Worm (Caenorhabditis elegans): Measurements from ENCODE around the gene str-171.
A peak's percentile ranks its signal among the peaks of the same experiment; 100 is the strongest.

Gene str-171

DNA sequence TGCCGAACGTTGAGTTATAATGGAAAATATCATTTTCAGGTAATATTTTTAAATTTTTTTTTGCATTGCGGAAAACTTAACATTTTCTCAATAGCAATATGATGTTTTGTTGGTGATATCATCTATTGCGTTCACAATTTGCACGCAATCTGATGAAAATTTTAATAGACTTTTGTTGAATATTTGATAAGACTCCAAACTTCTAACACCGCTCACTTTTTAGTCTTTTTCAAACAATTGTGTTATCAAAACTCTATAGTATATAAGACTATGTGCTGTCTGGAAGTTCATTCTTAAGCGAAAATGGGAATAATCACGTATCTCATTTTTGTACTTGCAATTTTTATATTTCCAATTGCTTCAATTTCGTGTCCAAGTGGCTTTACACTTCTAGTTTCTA, 43.1 kb upstream of the str-171 start, which contains the start of gene clec-47:
Gene clec-47, plus strand, starts transcription at position 301 of the 400 bp plus-strand sequence.
- TF ChIP-seq atf-7 (tag; optimal IDR thresholded peaks at IDR 0.05), result no peak

DNA sequence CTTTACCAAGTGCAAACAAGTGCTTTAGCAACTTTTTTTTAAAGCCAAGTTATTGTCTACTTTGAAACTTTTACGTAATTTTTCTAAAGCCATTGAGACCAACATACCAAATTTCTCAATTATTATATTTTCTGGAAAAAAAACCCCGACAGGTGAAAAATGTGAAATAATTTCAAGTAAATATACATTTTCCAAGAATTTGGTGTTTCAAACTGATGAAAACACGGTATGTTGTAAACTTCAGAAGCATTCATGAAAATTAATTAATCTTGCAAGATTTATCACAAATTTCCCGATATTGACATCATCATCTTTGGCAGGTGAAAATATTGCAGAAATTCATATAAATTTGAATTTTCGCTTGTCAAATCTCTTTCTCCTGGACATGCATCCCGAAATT, 30.4 kb upstream of the str-171 start, which contains the start of gene srz-11:
Gene srz-11, plus strand, starts transcription at position 386 of the 400 bp plus-strand sequence.
- TF ChIP-seq ets-4 (GFP tag; optimal IDR thresholded peaks at IDR 0.05), result no peak
- no peak for TF ChIP-seq zim-3 (tag; optimal IDR thresholded peaks at IDR 0.05)
- no peak for TF ChIP-seq sptf-2 (GFP tag; optimal IDR thresholded peaks at IDR 0.05)
- TF ChIP-seq Y95B8A.8 (GFP tag; IDR thresholded peaks at IDR 0.05), result no peak
- TF ChIP-seq D2030.7 (GFP tag; IDR thresholded peaks at IDR 0.05), result no peak
- no peak for TF ChIP-seq ztf-22 (GFP tag; optimal IDR thresholded peaks at IDR 0.05)
- no peak for TF ChIP-seq ZK185.1 (tag; optimal IDR thresholded peaks at IDR 0.05; ENCODE audit: poor library complexity, severe bottlenecking)
- TF ChIP-seq dox-1 (GFP tag; IDR thresholded peaks at IDR 0.05), result no peak
- TF ChIP-seq atf-7 (tag; optimal IDR thresholded peaks at IDR 0.05), result no peak
- no peak for TF ChIP-seq pbrm-1 (GFP tag; IDR thresholded peaks at IDR 0.05)
- no peak for TF ChIP-seq mes-4 (tag; optimal IDR thresholded peaks at IDR 0.05)
- no peak for TF ChIP-seq bed-1 (GFP tag; IDR thresholded peaks at IDR 0.05)
- no peak for TF ChIP-seq nhr-80 (tag; optimal IDR thresholded peaks at IDR 0.05)
- no peak for TF ChIP-seq madf-3 (GFP tag; IDR thresholded peaks at IDR 0.05)
- no peak for TF ChIP-seq nhr-120 (GFP tag; IDR thresholded peaks at IDR 0.05)
- no peak for TF ChIP-seq tbx-9 (tag; optimal IDR thresholded peaks at IDR 0.05; ENCODE audit: borderline replicate concordance)

DNA sequence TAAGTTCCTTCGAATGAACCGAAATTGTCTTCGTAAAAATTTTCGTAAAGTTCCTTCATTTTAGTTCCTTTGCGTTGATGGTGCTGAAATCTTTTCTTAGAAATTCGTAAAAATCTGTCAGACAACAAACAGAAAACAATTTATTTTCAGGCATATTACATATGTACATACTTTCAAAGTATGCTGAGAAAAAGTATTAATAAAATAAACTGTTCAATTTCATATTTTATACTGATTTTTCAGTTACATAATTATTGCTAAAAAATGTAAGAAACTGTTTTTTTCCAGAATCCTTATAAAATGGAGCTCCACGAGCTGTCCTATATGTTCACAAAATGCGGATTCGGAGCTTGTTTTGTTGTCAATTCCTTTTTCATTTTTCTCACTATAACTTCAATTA, 26.4 kb upstream of the str-171 start, which contains the start of gene str-45:
Gene str-45, plus strand, starts transcription at position 301 of the 400 bp plus-strand sequence.
- TF ChIP-seq F37B4.10 (GFP tag; IDR thresholded peaks at IDR 0.05) (no peak), xnd-1 (tag; optimal IDR thresholded peaks at IDR 0.05) (no peak), madf-6 (GFP tag; IDR thresholded peaks at IDR 0.05) (no peak), Y79H2A.3 (GFP tag; conservative IDR thresholded peaks at IDR 0.05) (no peak), zim-3 (tag; optimal IDR thresholded peaks at IDR 0.05) (no peak), cebp-2 (GFP tag; IDR thresholded peaks at IDR 0.05) (no peak), egl-18 (GFP tag; IDR thresholded peaks at IDR 0.05) (no peak), athp-1 (tag; optimal IDR thresholded peaks at IDR 0.05) (no peak), snpc-4 (GFP tag; optimal IDR thresholded peaks at IDR 0.05) (no peak), snpc-4 (tag; optimal IDR thresholded peaks at IDR 0.05) (no peak), nfya-2 (GFP tag; IDR thresholded peaks at IDR 0.05) (no peak)

DNA sequence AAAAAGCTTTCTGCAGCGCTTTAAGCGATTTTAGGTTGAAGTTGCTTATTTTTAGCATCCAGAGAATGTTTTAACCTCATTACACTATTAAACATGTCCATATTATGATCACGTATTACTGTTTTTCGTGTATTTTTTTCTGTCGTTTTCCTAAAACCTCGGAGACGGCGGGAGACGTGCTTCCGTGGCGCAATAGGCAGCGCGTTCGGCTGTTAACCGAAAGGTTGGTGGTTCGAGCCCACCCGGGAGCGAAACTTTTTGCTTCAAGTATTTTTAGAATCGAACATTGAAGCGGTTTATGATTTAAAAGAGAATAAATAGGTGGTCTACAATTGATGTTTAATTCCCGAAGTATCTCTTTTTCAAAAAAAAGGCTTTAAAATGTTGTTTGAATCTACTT, 24.2 kb upstream of the str-171 start:
- TF ChIP-seq fkh-3 (tag; optimal IDR thresholded peaks at IDR 0.05), result no peak
- TF ChIP-seq nhr-90 (tag; optimal IDR thresholded peaks at IDR 0.05), result peak; percentile 17
- TF ChIP-seq F49E8.2 (tag; optimal IDR thresholded peaks at IDR 0.05; ENCODE audit: insufficient read depth), result no peak
- TF ChIP-seq akir-1 (GFP tag; optimal IDR thresholded peaks at IDR 0.05), result no peak
- no peak for TF ChIP-seq Y53F4B.3 (GFP tag; IDR thresholded peaks at IDR 0.05)
- no peak for TF ChIP-seq ekl-4 (GFP tag; IDR thresholded peaks at IDR 0.05)
- TF ChIP-seq chd-7 (tag; optimal IDR thresholded peaks at IDR 0.05), result no peak
- no peak for TF ChIP-seq unc-62 (GFP tag; optimal IDR thresholded peaks at IDR 0.05)
- TF ChIP-seq nhr-27 (tag; optimal IDR thresholded peaks at IDR 0.05), result no peak
- TF ChIP-seq ets-4 (GFP tag; optimal IDR thresholded peaks at IDR 0.05), result no peak
- TF ChIP-seq ztf-25 (GFP tag; IDR thresholded peaks at IDR 0.05), result no peak
- no peak for TF ChIP-seq zim-3 (tag; optimal IDR thresholded peaks at IDR 0.05)
- TF ChIP-seq ceh-100 (GFP tag; IDR thresholded peaks at IDR 0.05), result peak; percentile 25; the same call in 1 of the 2 replicates
- no peak for TF ChIP-seq F57A8.1 (GFP tag; optimal IDR thresholded peaks at IDR 0.05)
- TF ChIP-seq madf-8 (GFP tag; conservative IDR thresholded peaks at IDR 0.05), result no peak
- peak; percentile 78 for TF ChIP-seq him-1 (tag; optimal IDR thresholded peaks at IDR 0.05)
- no peak; the same call in 1 of the 2 replicates for TF ChIP-seq lir-1 (GFP tag; conservative IDR thresholded peaks at IDR 0.05)
- peak; percentile 62; the same call in 1 of the 2 replicates for TF ChIP-seq hmg-1.2 (GFP tag; IDR thresholded peaks at IDR 0.05)
- peak; percentile 17 for TF ChIP-seq snpc-1.1 (tag; optimal IDR thresholded peaks at IDR 0.05; ENCODE audit: insufficient read depth)
- TF ChIP-seq aptf-3 (GFP tag; IDR thresholded peaks at IDR 0.05), result no peak
- no peak for TF ChIP-seq egrh-3 (GFP tag; IDR thresholded peaks at IDR 0.05)

Measured in whole organism, young adult.